Worm (Caenorhabditis elegans) whole organism, young adult: Measurements from ENCODE around the gene mtq-2.

Experiments used
- C17E4.6 ChIP-seq: fragments of 200-800 bp; sonication (Bioruptor generic); IDR thresholded peaks from 2 replicates; pipeline ENCODE4 v1.3.6; 2022; ENCODE audit warnings: missing genetic modification reagents, missing genetic modification characterization, missing compliant biosample characterization
- F49E8.2 ChIP-seq: sonication (generic microtip); optimal IDR thresholded peaks from 3 replicates; lab custom pipeline; 2017; ENCODE audit warnings: missing genetic modification characterization, mild to moderate bottlenecking, missing compliant biosample characterization, antibody characterized with exemption, moderate library complexity; ENCODE audit not compliant: insufficient read depth
- F52B5.7 ChIP-seq: sonication (generic microtip); optimal IDR thresholded peaks from 2 replicates; lab custom pipeline; 2016; ENCODE audit warnings: mild to moderate bottlenecking, missing genetic modification characterization, missing compliant biosample characterization
- F57A8.1 ChIP-seq: fragments of 200-800 bp; sonication (Bioruptor generic); optimal IDR thresholded peaks from 2 replicates; lab custom pipeline; 2018; ENCODE audit warnings: mild to moderate bottlenecking, missing genetic modification characterization, moderate library complexity, missing compliant biosample characterization
- F57C9.4 ChIP-seq: sonication (generic microtip); optimal IDR thresholded peaks from 2 replicates; lab custom pipeline; 2017; ENCODE audit warnings: mild to moderate bottlenecking, missing genetic modification characterization, missing compliant biosample characterization
- Y79H2A.3 ChIP-seq: fragments of 200-800 bp; sonication (Bioruptor generic); conservative IDR thresholded peaks from 2 replicates; pipeline ENCODE4 v1.3.6; 2022; ENCODE audit warnings: missing genetic modification reagents, missing genetic modification characterization, missing compliant biosample characterization
- ZK185.1 ChIP-seq: sonication (generic microtip); optimal IDR thresholded peaks from 2 replicates; lab custom pipeline; 2016; ENCODE audit warnings: mild to moderate bottlenecking, missing genetic modification characterization, missing compliant biosample characterization; ENCODE audit not compliant: poor library complexity, severe bottlenecking
- ama-1 ChIP-seq, 3 experiments: fragments of 150-350 bp in 1 of 3; sonication (generic microtip) in 2 of 3; optimal IDR thresholded peaks; 2 replicates each; lab custom pipeline; 2014 to 2018; ENCODE audit warnings: missing biosample characterization in 2 of 3, missing genetic modification characterization in 2 of 3, missing genetic modification reagents in 2 of 3
- aptf-2 ChIP-seq: fragments of 200-800 bp; sonication (Bioruptor generic); conservative IDR thresholded peaks from 2 replicates; pipeline ENCODE4 v1.3.6; 2022; ENCODE audit warnings: missing genetic modification reagents, missing genetic modification characterization, missing compliant biosample characterization
- athp-1 ChIP-seq: sonication (generic microtip); optimal IDR thresholded peaks from 2 replicates; lab custom pipeline; 2017; ENCODE audit warnings: mild to moderate bottlenecking, missing genetic modification characterization, missing compliant biosample characterization
- bed-1 ChIP-seq: fragments of 200-800 bp; sonication (Bioruptor generic); IDR thresholded peaks from 2 replicates; pipeline ENCODE4 v1.3.6; 2022; ENCODE audit warnings: missing genetic modification reagents, missing genetic modification characterization, missing compliant biosample characterization
- ceh-27 ChIP-seq: fragments of 200-800 bp; sonication (Bioruptor generic); optimal IDR thresholded peaks from 2 replicates; lab custom pipeline; 2018; ENCODE audit warnings: mild to moderate bottlenecking, missing genetic modification characterization, moderate library complexity, missing compliant biosample characterization
- chd-7 ChIP-seq: sonication (generic microtip); optimal IDR thresholded peaks from 2 replicates; lab custom pipeline; 2016; ENCODE audit warnings: mild to moderate bottlenecking, missing genetic modification characterization, moderate library complexity, missing compliant biosample characterization
- egl-18 ChIP-seq: fragments of 200-800 bp; sonication (Bioruptor generic); IDR thresholded peaks from 2 replicates; pipeline ENCODE4 v1.3.6; 2022; ENCODE audit warnings: missing genetic modification reagents, missing genetic modification characterization, missing compliant biosample characterization
- egrh-3 ChIP-seq: fragments of 200-800 bp; sonication (Bioruptor generic); IDR thresholded peaks from 2 replicates; pipeline ENCODE4 v1.3.6; 2022; ENCODE audit warnings: missing genetic modification reagents, missing genetic modification characterization, missing compliant biosample characterization
- hrde-1 ChIP-seq: sonication (generic microtip); optimal IDR thresholded peaks from 2 replicates; lab custom pipeline; 2016; ENCODE audit warnings: missing genetic modification characterization, mild to moderate bottlenecking, missing compliant biosample characterization, moderate library complexity, missing genotype, missing genetic modification reagents, borderline replicate concordance
- hsf-1 ChIP-seq: fragments of 200-800 bp; sonication (Bioruptor generic); IDR thresholded peaks from 2 replicates; pipeline ENCODE4 v1.3.6; 2022; ENCODE audit warnings: missing genetic modification reagents, missing genetic modification characterization, missing compliant biosample characterization
- lag-1 ChIP-seq: fragments of 200-800 bp; sonication (Bioruptor generic); IDR thresholded peaks from 2 replicates; pipeline ENCODE4 v1.3.6; 2022; ENCODE audit warnings: missing genetic modification reagents, missing genetic modification characterization, missing compliant biosample characterization
- let-607 ChIP-seq, 2 experiments: fragments of 200-800 bp in 1 of 2; sonication (Bioruptor generic) in 1 of 2; sonication (generic microtip) in 1 of 2; optimal IDR thresholded peaks; 2 replicates each; lab custom pipeline; 2016 to 2018; ENCODE audit warnings: mild to moderate bottlenecking in 2 of 2, missing compliant biosample characterization in 2 of 2, missing genetic modification characterization in 2 of 2, moderate library complexity in 2 of 2, missing genotype in 1 of 2
- lin-26 ChIP-seq: fragments of 200-800 bp; sonication (Bioruptor generic); IDR thresholded peaks from 2 replicates; pipeline ENCODE4 v1.3.6; 2022; ENCODE audit warnings: missing genetic modification reagents, missing genetic modification characterization, missing compliant biosample characterization
- lin-40 ChIP-seq: sonication (generic microtip); optimal IDR thresholded peaks from 2 replicates; lab custom pipeline; 2016; ENCODE audit warnings: missing genetic modification characterization, mild to moderate bottlenecking, missing compliant biosample characterization, missing genotype, missing genetic modification reagents
- lsl-1 ChIP-seq: fragments of 200-800 bp; sonication (Bioruptor generic); optimal IDR thresholded peaks from 2 replicates; lab custom pipeline; 2018; ENCODE audit warnings: mild to moderate bottlenecking, missing genetic modification characterization, moderate library complexity, missing compliant biosample characterization
- madf-8 ChIP-seq: fragments of 200-800 bp; sonication (Bioruptor generic); conservative IDR thresholded peaks from 2 replicates; pipeline ENCODE4 v1.3.6; 2022; ENCODE audit warnings: missing genetic modification reagents, missing genetic modification characterization, missing compliant biosample characterization
- mes-4 ChIP-seq: sonication (generic microtip); optimal IDR thresholded peaks from 2 replicates; lab custom pipeline; 2016; ENCODE audit warnings: missing genotype, missing genetic modification characterization, missing compliant biosample characterization
- nfya-1 ChIP-seq: sonication (generic microtip); optimal IDR thresholded peaks from 2 replicates; lab custom pipeline; 2017; ENCODE audit warnings: antibody characterized with exemption, missing compliant biosample characterization, missing genetic modification characterization, borderline replicate concordance; ENCODE audit not compliant: insufficient read depth
- nhr-179 ChIP-seq: sonication (generic microtip); optimal IDR thresholded peaks from 2 replicates; lab custom pipeline; 2016; ENCODE audit warnings: mild to moderate bottlenecking, missing genetic modification characterization, missing compliant biosample characterization
- nhr-80 ChIP-seq: sonication (generic microtip); optimal IDR thresholded peaks from 2 replicates; lab custom pipeline; 2016; ENCODE audit warnings: missing genetic modification characterization, missing compliant biosample characterization
- rpc-1 ChIP-seq, 2 experiments: fragments of 150-350 bp in 1 of 2; sonication (generic microtip) in 1 of 2; optimal IDR thresholded peaks; 2 replicates each; lab custom pipeline; 2014 to 2018; ENCODE audit warnings: missing biosample characterization in 1 of 2, missing genetic modification characterization in 1 of 2, missing genetic modification reagents in 1 of 2, missing genotype in 1 of 2
- somi-1 ChIP-seq: fragments of 200-800 bp; sonication (Bioruptor generic); optimal IDR thresholded peaks from 2 replicates; lab custom pipeline; 2018; ENCODE audit warnings: mild to moderate bottlenecking, missing genetic modification characterization, missing compliant biosample characterization
- zim-3 ChIP-seq: sonication (generic microtip); optimal IDR thresholded peaks from 2 replicates; lab custom pipeline; 2017; ENCODE audit warnings: mild to moderate bottlenecking, missing genetic modification characterization, moderate library complexity, missing compliant biosample characterization
- ztf-18 ChIP-seq: sonication (generic microtip); optimal IDR thresholded peaks from 2 replicates; lab custom pipeline; 2016; ENCODE audit warnings: missing genotype, mild to moderate bottlenecking, missing genetic modification characterization, missing compliant biosample characterization
- ztf-22 ChIP-seq: fragments of 200-800 bp; sonication (Bioruptor generic); optimal IDR thresholded peaks from 2 replicates; lab custom pipeline; 2018; ENCODE audit warnings: mild to moderate bottlenecking, missing genetic modification characterization, moderate library complexity, missing compliant biosample characterization

mtq-2 gene

ce11 chrII:2176688-2177087, 12.6 kb downstream of the mtq-2 start, which contains the start of gene gba-1:
TSS of gene gba-1 (plus strand) at chrII:2176741.
- TF ChIP-seq lin-26 (no peak), nhr-80 (peak; percentile 38)

ce11 chrII:2175367-2175766, 13.9 kb downstream of the mtq-2 start, which contains the start of gene C33C12.7:
TSS of gene C33C12.7 (minus strand) at chrII:2175467.
- TF ChIP-seq Y79H2A.3 (GFP tag; lab: Robert Waterston, UW) (no peak), somi-1 (no peak), let-607 (tag; optimal IDR thresholded peaks at IDR 0.05; lab: Kevin White, UChicago) (no peak), chd-7 (tag; lab: Kevin White, UChicago) (no peak), ztf-22 (GFP tag; lab: Kevin White, UChicago) (no peak), egrh-3 (GFP tag; lab: Robert Waterston, UW) (no peak), madf-8 (no peak), athp-1 (tag; lab: Kevin White, UChicago) (no peak), hsf-1 (GFP tag; lab: Robert Waterston, UW) (no peak), lag-1 (GFP tag; lab: Robert Waterston, UW) (no peak), ztf-18 (tag; lab: Kevin White, UChicago) (no peak), mes-4 (no peak), C17E4.6 (GFP tag; lab: Robert Waterston, UW) (no peak), bed-1 (GFP tag; lab: Robert Waterston, UW) (no peak), F49E8.2 (tag; lab: Kevin White, UChicago) (no peak), zim-3 (tag; lab: Kevin White, UChicago) (no peak), rpc-1 (optimal IDR thresholded peaks at IDR 0.05; lab: Kevin White, UChicago) (no peak), rpc-1 (tag; optimal IDR thresholded peaks at IDR 0.05; lab: Kevin White, UChicago) (no peak), F52B5.7 (tag; lab: Kevin White, UChicago) (no peak), lin-40 (no peak), nhr-179 (tag; lab: Kevin White, UChicago) (no peak)

- TF ChIP-seq egl-18 (GFP tag; lab: Robert Waterston, UW) = no peak
- no peak for TF ChIP-seq bed-1 (GFP tag; lab: Robert Waterston, UW)
- TF ChIP-seq ceh-27 (GFP tag; lab: Kevin White, UChicago) = no peak
- TF ChIP-seq ZK185.1 = no peak
- no peak for TF ChIP-seq F57C9.4 (tag; lab: Kevin White, UChicago)
- no peak for TF ChIP-seq F49E8.2 (tag; lab: Kevin White, UChicago)
- no peak for TF ChIP-seq hrde-1 (tag; lab: Kevin White, UChicago)
- TF ChIP-seq aptf-2 (GFP tag; lab: Robert Waterston, UW) = no peak
- TF ChIP-seq ama-1 (optimal IDR thresholded peaks at IDR 0.05; lab: Kevin White, UChicago) = no peak
- TF ChIP-seq ama-1 (GFP tag; optimal IDR thresholded peaks at IDR 0.05; lab: Kevin White, UChicago) = no peak
Observed at ce11 chrII:2170085-2170484, 19.2 kb downstream of the mtq-2 start, which contains the start of gene C33C12.12. TSS of gene C33C12.12 (minus strand) at chrII:2170185.

- TF ChIP-seq nfya-1 (tag; lab: Kevin White, UChicago) (no peak), lsl-1 (no peak), bed-1 (GFP tag; lab: Robert Waterston, UW) (no peak), F57A8.1 (GFP tag; lab: Kevin White, UChicago) (no peak)
Observed at ce11 chrII:2168374-2168773, 20.9 kb downstream of the mtq-2 start, which contains the start of gene fbxb-38. TSS of gene fbxb-38 (minus strand) at chrII:2168763.
